Fruit fly (Drosophila melanogaster) whole organism, embryonic: ENCODE measurements around the gene CG17777.
A peak's percentile ranks its signal among the peaks of the same experiment; 100 is the strongest.

Source experiments
- ATbp ChIP-seq: fragments of 200-800 bp; sonication (Bioruptor generic); optimal IDR thresholded peaks from 2 replicates; lab custom pipeline; 2017; ENCODE audit warnings: missing biosample characterization, mild to moderate bottlenecking, missing genetic modification characterization, missing genetic modification reagents
- CG10267 ChIP-seq: fragments of 200-800 bp; sonication (Bioruptor generic); optimal IDR thresholded peaks from 2 replicates; lab custom pipeline; 2018; ENCODE audit warnings: missing biosample characterization, mild to moderate bottlenecking, missing genetic modification characterization, moderate library complexity
- CG11085 ChIP-seq: fragments of 200-800 bp; sonication (Bioruptor generic); IDR thresholded peaks from 2 replicates; pipeline ENCODE4 v1.3.6; 2022; ENCODE audit warnings: missing biosample characterization, missing genetic modification characterization
- CG11560 ChIP-seq: fragments of 200-800 bp; sonication (Bioruptor generic); IDR thresholded peaks from 3 replicates; pipeline ENCODE4 v1.3.6; 2022; ENCODE audit warnings: missing biosample characterization, missing genetic modification characterization
- CG12299 ChIP-seq: fragments of 200-800 bp; sonication (Bioruptor generic); optimal IDR thresholded peaks from 2 replicates; lab custom pipeline; 2018; ENCODE audit warnings: missing biosample characterization, mild to moderate bottlenecking, missing genetic modification characterization
- CG12391 ChIP-seq: fragments of 200-800 bp; sonication (Bioruptor generic); optimal IDR thresholded peaks from 3 replicates; lab custom pipeline; 2018; ENCODE audit warnings: missing biosample characterization, mild to moderate bottlenecking, missing genetic modification characterization, moderate library complexity
- CG12942 ChIP-seq: fragments of 200-800 bp; sonication (Bioruptor generic); optimal IDR thresholded peaks from 3 replicates; lab custom pipeline; 2016; ENCODE audit warnings: missing biosample characterization, missing genetic modification characterization
- CG15601 ChIP-seq: fragments of 200-800 bp; sonication (Bioruptor generic); optimal IDR thresholded peaks from 3 replicates; lab custom pipeline; 2019; ENCODE audit warnings: missing biosample characterization, mild to moderate bottlenecking, missing genetic modification characterization, moderate library complexity
- CG17829 ChIP-seq: fragments of 200-800 bp; optimal IDR thresholded peaks from 2 replicates; lab custom pipeline; 2019; ENCODE audit warnings: missing biosample characterization, mild to moderate bottlenecking, missing genetic modification characterization, moderate library complexity
- CG2199 ChIP-seq: fragments of 200-800 bp; sonication (Bioruptor generic); IDR thresholded peaks from 3 replicates; pipeline ENCODE4 v1.3.6; 2022; ENCODE audit warnings: missing biosample characterization, missing genetic modification characterization
- CG2712 ChIP-seq: fragments of 200-800 bp; optimal IDR thresholded peaks from 3 replicates; lab custom pipeline; 2019; ENCODE audit warnings: missing biosample characterization, mild to moderate bottlenecking, missing genetic modification characterization, moderate library complexity
- CG31224 ChIP-seq: fragments of 200-800 bp; sonication (Bioruptor generic); IDR thresholded peaks from 2 replicates; pipeline ENCODE4 v1.3.6; 2022; ENCODE audit warnings: missing biosample characterization, missing genetic modification characterization
- CG34224 ChIP-seq: fragments of 200-800 bp; sonication (Bioruptor generic); IDR thresholded peaks from 3 replicates; pipeline ENCODE4 v1.3.6; 2022; ENCODE audit warnings: missing biosample characterization, missing genetic modification characterization; ENCODE audit not compliant: partially characterized antibody
- CG4820 ChIP-seq: fragments of 200-800 bp; sonication (Bioruptor generic); optimal IDR thresholded peaks from 3 replicates; lab custom pipeline; 2016; ENCODE audit warnings: missing biosample characterization, missing genetic modification characterization
- CG5245 ChIP-seq: fragments of 200-800 bp; sonication (Bioruptor generic); optimal IDR thresholded peaks from 3 replicates; lab custom pipeline; 2016; ENCODE audit warnings: missing biosample characterization, missing genetic modification characterization
- CG5953 ChIP-seq: fragments of 200-800 bp; sonication (Bioruptor generic); IDR thresholded peaks from 2 replicates; pipeline ENCODE4 v1.3.6; 2022; ENCODE audit warnings: missing biosample characterization, missing genetic modification characterization
- CG6791 ChIP-seq: fragments of 200-800 bp; sonication (Bioruptor generic); IDR thresholded peaks from 3 replicates; pipeline ENCODE4 v1.3.6; 2022; ENCODE audit warnings: missing biosample characterization, missing genetic modification characterization; ENCODE audit not compliant: partially characterized antibody
- CG8388 ChIP-seq: fragments of 200-800 bp; sonication (Bioruptor generic); optimal IDR thresholded peaks from 2 replicates; lab custom pipeline; 2019; ENCODE audit warnings: missing biosample characterization, mild to moderate bottlenecking, missing genetic modification characterization, moderate library complexity
- ERR ChIP-seq: fragments of 200-800 bp; sonication (Bioruptor generic); optimal IDR thresholded peaks from 2 replicates; lab custom pipeline; 2016; ENCODE audit warnings: missing biosample characterization, missing genetic modification characterization
- HLH4C ChIP-seq: fragments of 200-800 bp; sonication (Bioruptor generic); IDR thresholded peaks from 3 replicates; pipeline ENCODE4 v1.3.6; 2022; ENCODE audit warnings: missing biosample characterization, missing genetic modification characterization; ENCODE audit not compliant: partially characterized antibody
- Hmx ChIP-seq: fragments of 200-800 bp; sonication (Bioruptor generic); optimal IDR thresholded peaks from 2 replicates; lab custom pipeline; 2016; ENCODE audit warnings: missing biosample characterization, missing genetic modification characterization
- Hr51 ChIP-seq, 2 experiments: fragments of 200-800 bp; sonication (Bioruptor generic); optimal IDR thresholded peaks; 2 replicates in 1 of 2; 3 replicates in 1 of 2; lab custom pipeline; 2016 to 2018; ENCODE audit warnings: missing biosample characterization in 2 of 2, missing genetic modification characterization in 2 of 2, mild to moderate bottlenecking in 1 of 2, moderate library complexity in 1 of 2
- Hr78 ChIP-seq, 2 experiments: fragments of 200-800 bp in 1 of 2; fragments of >200 bp in 1 of 2; sonication (Bioruptor generic) in 1 of 2; optimal IDR thresholded peaks; 2 replicates each; lab custom pipeline; 2017 to 2019; ENCODE audit warnings: missing biosample characterization in 2 of 2, missing genetic modification characterization in 2 of 2, mild to moderate bottlenecking in 1 of 2, moderate library complexity in 1 of 2
- Kr ChIP-seq: fragments of 200-800 bp; sonication (Bioruptor generic); optimal IDR thresholded peaks from 2 replicates; lab custom pipeline; 2017; ENCODE audit warnings: missing biosample characterization, mild to moderate bottlenecking, missing genetic modification characterization
- Max ChIP-seq: fragments of 200-800 bp; sonication (Bioruptor generic); optimal IDR thresholded peaks from 2 replicates; lab custom pipeline; 2016; ENCODE audit warnings: missing biosample characterization, mild to moderate bottlenecking, missing genetic modification characterization
- Myb ChIP-seq: fragments of 200-800 bp; sonication (Bioruptor generic); optimal IDR thresholded peaks from 2 replicates; lab custom pipeline; 2016; ENCODE audit warnings: missing biosample characterization, missing genetic modification characterization
- NC2α ChIP-seq: fragments of 200-800 bp; sonication (Bioruptor generic); optimal IDR thresholded peaks from 2 replicates; lab custom pipeline; 2016; ENCODE audit warnings: missing biosample characterization, missing genetic modification characterization
- Pdp1 ChIP-seq, 2 experiments: fragments of 200-800 bp; sonication (Bioruptor generic); optimal IDR thresholded peaks; 3 replicates each; lab custom pipeline; 2016; ENCODE audit warnings: missing biosample characterization in 2 of 2, missing genetic modification characterization in 2 of 2, mild to moderate bottlenecking in 1 of 2, moderate library complexity in 1 of 2
- Ravus ChIP-seq: fragments of 200-800 bp; sonication (Bioruptor generic); IDR thresholded peaks from 2 replicates; pipeline ENCODE4 v1.3.6; 2022; ENCODE audit warnings: missing biosample characterization, missing genetic modification characterization
- Sox100B ChIP-seq: fragments of 200-800 bp; sonication (Bioruptor generic); optimal IDR thresholded peaks from 3 replicates; lab custom pipeline; 2018; ENCODE audit warnings: missing biosample characterization, mild to moderate bottlenecking, missing genetic modification characterization
- Stat92E ChIP-seq, 3 experiments: fragments of >200 bp in 2 of 3; fragments of 200-800 bp in 1 of 3; sonication (Bioruptor generic) in 1 of 3; optimal IDR thresholded peaks; 2 replicates each; lab custom pipeline; 2017 to 2019; ENCODE audit warnings: missing biosample characterization in 3 of 3, missing genetic modification characterization in 3 of 3, mild to moderate bottlenecking in 1 of 3, moderate library complexity in 1 of 3
- abd-A ChIP-seq: fragments of 200-800 bp; sonication (Bioruptor generic); optimal IDR thresholded peaks from 3 replicates; lab custom pipeline; 2019; ENCODE audit warnings: missing biosample characterization, mild to moderate bottlenecking, missing genetic modification characterization, moderate library complexity
- amos ChIP-seq: fragments of 200-800 bp; sonication (Bioruptor generic); IDR thresholded peaks from 2 replicates; pipeline ENCODE4 v1.3.6; 2022; ENCODE audit warnings: missing biosample characterization, missing genetic modification characterization; ENCODE audit not compliant: partially characterized antibody
- aop ChIP-seq: fragments of 200-800 bp; sonication (Bioruptor generic); IDR thresholded peaks from 2 replicates; pipeline ENCODE4 v1.3.6; 2022; ENCODE audit warnings: missing biosample characterization, missing genetic modification characterization
- bbx ChIP-seq: fragments of 200-800 bp; sonication (Bioruptor generic); IDR thresholded peaks from 2 replicates; pipeline ENCODE4 v1.3.6; 2022; ENCODE audit warnings: missing biosample characterization, missing genetic modification characterization; ENCODE audit not compliant: partially characterized antibody
- crol ChIP-seq: fragments of 200-800 bp; sonication (Bioruptor generic); IDR thresholded peaks from 2 replicates; pipeline ENCODE4 v1.3.6; 2022; ENCODE audit warnings: missing biosample characterization, missing genetic modification characterization
- emc ChIP-seq: fragments of 200-800 bp; sonication (Bioruptor generic); optimal IDR thresholded peaks from 2 replicates; lab custom pipeline; 2016; ENCODE audit warnings: missing biosample characterization, missing genetic modification characterization
- ems ChIP-seq: fragments of 200-800 bp; sonication (Bioruptor generic); optimal IDR thresholded peaks from 3 replicates; lab custom pipeline; 2016; ENCODE audit warnings: missing biosample characterization, missing genetic modification characterization
- fru ChIP-seq: fragments of >200 bp; optimal IDR thresholded peaks from 2 replicates; lab custom pipeline; 2017
- grau ChIP-seq: fragments of 200-800 bp; optimal IDR thresholded peaks from 3 replicates; lab custom pipeline; 2019; ENCODE audit warnings: missing biosample characterization, mild to moderate bottlenecking, missing genetic modification characterization, moderate library complexity
- hbn ChIP-seq: fragments of 200-800 bp; sonication (Bioruptor generic); IDR thresholded peaks from 2 replicates; pipeline ENCODE4 v1.3.6; 2022; ENCODE audit warnings: missing biosample characterization, missing genetic modification characterization; ENCODE audit not compliant: partially characterized antibody
- her ChIP-seq: fragments of 200-800 bp; sonication (Bioruptor generic); optimal IDR thresholded peaks from 2 replicates; lab custom pipeline; 2016; ENCODE audit warnings: missing biosample characterization, missing genetic modification characterization
- knrl ChIP-seq: fragments of 200-800 bp; sonication (Bioruptor generic); IDR thresholded peaks from 3 replicates; pipeline ENCODE4 v1.3.6; 2022; ENCODE audit warnings: missing biosample characterization, missing genetic modification characterization; ENCODE audit not compliant: partially characterized antibody
- org-1 ChIP-seq: fragments of 200-800 bp; sonication (Bioruptor generic); optimal IDR thresholded peaks from 2 replicates; lab custom pipeline; 2017; ENCODE audit warnings: missing biosample characterization, missing genetic modification characterization
- p53 ChIP-seq: fragments of 200-800 bp; sonication (Bioruptor generic); optimal IDR thresholded peaks from 2 replicates; lab custom pipeline; 2016; ENCODE audit warnings: missing biosample characterization, missing genetic modification characterization
- psq ChIP-seq: fragments of 200-800 bp; sonication (Bioruptor generic); optimal IDR thresholded peaks from 2 replicates; lab custom pipeline; 2017; ENCODE audit warnings: missing biosample characterization, missing genetic modification characterization
- scrt ChIP-seq: fragments of 200-800 bp; sonication (Bioruptor generic); optimal IDR thresholded peaks from 2 replicates; lab custom pipeline; 2018; ENCODE audit warnings: missing biosample characterization, mild to moderate bottlenecking, missing genetic modification characterization, moderate library complexity
- slp2 ChIP-seq: fragments of 200-800 bp; sonication (Bioruptor generic); optimal IDR thresholded peaks from 2 replicates; lab custom pipeline; 2016; ENCODE audit warnings: missing biosample characterization, missing genetic modification characterization
- stwl ChIP-seq: fragments of 200-800 bp; sonication (Bioruptor generic); optimal IDR thresholded peaks from 3 replicates; lab custom pipeline; 2018; ENCODE audit warnings: missing biosample characterization, mild to moderate bottlenecking, missing genetic modification characterization, moderate library complexity
- unpg ChIP-seq: fragments of 200-800 bp; sonication (Bioruptor generic); optimal IDR thresholded peaks from 3 replicates; lab custom pipeline; 2018; ENCODE audit warnings: missing biosample characterization, mild to moderate bottlenecking, missing genetic modification characterization, moderate library complexity

CG17777 gene

dm6 chrX:2172420-2172827 is 14.2 kb upstream of the CG17777 start, which contains the start of gene ND-B14.5A (continued):
- TF ChIP-seq ems (GFP tag; lab: Kevin White, UChicago): no peak
- TF ChIP-seq fru (lab: Kevin White, UChicago): no peak
- TF ChIP-seq abd-A (tag; lab: Kevin White, UChicago): no peak
- TF ChIP-seq NC2α (GFP tag; lab: Kevin White, UChicago): no peak
- no peak for TF ChIP-seq scrt (GFP tag; lab: Kevin White, UChicago)
- no peak for TF ChIP-seq Hr51 (GFP tag; optimal IDR thresholded peaks at IDR 0.05; lab: Kevin White, UChicago)
- TF ChIP-seq Hmx (GFP tag; lab: Kevin White, UChicago): no peak
- no peak for TF ChIP-seq CG5245 (GFP tag; lab: Kevin White, UChicago)
- no peak for TF ChIP-seq slp2
- TF ChIP-seq CG5953 (GFP tag; lab: Robert Waterston, UW): no peak
- peak; percentile 98 for TF ChIP-seq HLH4C
- peak; percentile 98 for TF ChIP-seq CG6791 (GFP tag; lab: Robert Waterston, UW)
- no peak for TF ChIP-seq CG8388 (GFP tag; lab: Kevin White, UChicago)
- no peak for TF ChIP-seq ATbp (GFP tag; lab: Kevin White, UChicago)
- no peak for TF ChIP-seq CG15601 (tag; lab: Kevin White, UChicago)
- TF ChIP-seq CG12391: peak; percentile 0
- no peak for TF ChIP-seq Hr78 (GFP tag; optimal IDR thresholded peaks at IDR 0.05; lab: Kevin White, UChicago)
- no peak for TF ChIP-seq aop
- no peak for TF ChIP-seq CG12942 (GFP tag; lab: Kevin White, UChicago)
- peak; percentile 87 for TF ChIP-seq hbn (GFP tag; lab: Robert Waterston, UW)
- no peak for TF ChIP-seq CG4820 (GFP tag; lab: Kevin White, UChicago)
- TF ChIP-seq bbx (GFP tag; lab: Robert Waterston, UW): peak; percentile 97
- no peak for TF ChIP-seq CG31224
- peak; percentile 26 for TF ChIP-seq CG2712 (tag; lab: Kevin White, UChicago)
- no peak for TF ChIP-seq Max (GFP tag; lab: Kevin White, UChicago)
- peak; percentile 93 for TF ChIP-seq amos (GFP tag; lab: Robert Waterston, UW)
- TF ChIP-seq CG11085 (GFP tag; lab: Robert Waterston, UW): no peak
- TF ChIP-seq Ravus (GFP tag; lab: Robert Waterston, UW): no peak
- peak; percentile 99 for TF ChIP-seq CG34224 (GFP tag; lab: Robert Waterston, UW)
- TF ChIP-seq CG12299 (tag; lab: Kevin White, UChicago): no peak
- no peak for TF ChIP-seq org-1 (GFP tag; lab: Kevin White, UChicago)
- TF ChIP-seq crol (GFP tag; lab: Robert Waterston, UW): no peak
- TF ChIP-seq Sox100B: no peak
- peak; percentile 74 for TF ChIP-seq stwl (tag; lab: Kevin White, UChicago)
- peak in 1 of 2 experiments; percentile 92 for TF ChIP-seq Pdp1 (GFP tag; optimal IDR thresholded peaks at IDR 0.05; lab: Kevin White, UChicago)
- TF ChIP-seq ERR: no peak
- TF ChIP-seq CG11560 (tag; lab: Robert Waterston, UW): no peak
- no peak for TF ChIP-seq p53 (GFP tag; lab: Kevin White, UChicago)
- TF ChIP-seq Stat92E (GFP tag; optimal IDR thresholded peaks at IDR 0.05; lab: Kevin White, UChicago): no peak
- peak; percentile 80 for TF ChIP-seq knrl (GFP tag; lab: Robert Waterston, UW)
- peak; percentile 14 for TF ChIP-seq CG10267 (tag; lab: Kevin White, UChicago)
- TF ChIP-seq psq (GFP tag; lab: Kevin White, UChicago): no peak
- no peak for TF ChIP-seq CG2199
- TF ChIP-seq her: no peak
- no peak for TF ChIP-seq emc (GFP tag; lab: Kevin White, UChicago)
- no peak for TF ChIP-seq unpg (GFP tag; lab: Kevin White, UChicago)
- TF ChIP-seq grau (tag; lab: Kevin White, UChicago): peak; percentile 7
- no peak for TF ChIP-seq Kr (GFP tag; lab: Kevin White, UChicago)
- peak; percentile 18 for TF ChIP-seq CG17829
- TF ChIP-seq Myb (GFP tag; lab: Kevin White, UChicago): peak; percentile 97
